Worm (Caenorhabditis elegans) whole organism, early embryonic: Measurements from ENCODE around the gene F41E6.5.

Source experiments
- B0310.2 ChIP-seq: sonication (generic microtip); optimal IDR thresholded peaks from 2 replicates; lab custom pipeline; 2016; ENCODE audit warnings: mild to moderate bottlenecking, missing genetic modification characterization, missing compliant biosample characterization
- F13C5.2 ChIP-seq: sonication (generic microtip); optimal IDR thresholded peaks from 2 replicates; lab custom pipeline; 2017; ENCODE audit warnings: mild to moderate bottlenecking, missing genetic modification characterization, inconsistent platforms, missing compliant biosample characterization
- aly-1 ChIP-seq: sonication (generic microtip); optimal IDR thresholded peaks from 2 replicates; lab custom pipeline; 2016; ENCODE audit warnings: missing genetic modification characterization, missing compliant biosample characterization
- ama-1 ChIP-seq: fragments of 150-350 bp; optimal IDR thresholded peaks from 2 replicates; lab custom pipeline; 2014
- ceh-13 ChIP-seq: fragments of 200-800 bp; sonication (Bioruptor generic); optimal IDR thresholded peaks from 2 replicates; lab custom pipeline; 2018; ENCODE audit warnings: mild to moderate bottlenecking, missing genetic modification characterization, missing compliant biosample characterization
- ceh-36 ChIP-seq: sonication (generic microtip); optimal IDR thresholded peaks from 2 replicates; lab custom pipeline; 2016; ENCODE audit warnings: missing genetic modification characterization, inconsistent platforms, missing compliant biosample characterization
- ets-7 ChIP-seq: sonication (generic microtip); optimal IDR thresholded peaks from 2 replicates; lab custom pipeline; 2016; ENCODE audit warnings: missing genotype, missing genetic modification characterization, missing compliant biosample characterization
- flt-1 ChIP-seq: fragments of 200-800 bp; sonication (Bioruptor generic); IDR thresholded peaks from 2 replicates; pipeline ENCODE4 v1.3.6; 2022; ENCODE audit warnings: missing genetic modification characterization, missing compliant biosample characterization
- hmbx-1 ChIP-seq: sonication (generic microtip); optimal IDR thresholded peaks from 2 replicates; lab custom pipeline; 2016; ENCODE audit warnings: mild to moderate bottlenecking, missing genetic modification characterization, missing compliant biosample characterization
- hmg-4 ChIP-seq: fragments of 200-800 bp; sonication (Bioruptor generic); optimal IDR thresholded peaks from 2 replicates; lab custom pipeline; 2018; ENCODE audit warnings: mild to moderate bottlenecking, missing genetic modification characterization, missing compliant biosample characterization
- hnd-1 ChIP-seq: sonication (generic microtip); optimal IDR thresholded peaks from 2 replicates; lab custom pipeline; 2016; ENCODE audit warnings: missing genetic modification characterization, missing compliant biosample characterization
- pes-1 ChIP-seq: fragments of 200-800 bp; sonication (Bioruptor generic); IDR thresholded peaks from 2 replicates; pipeline ENCODE4 v1.3.6; 2022; ENCODE audit warnings: missing genetic modification reagents, missing genetic modification characterization, missing compliant biosample characterization
- scrt-1 ChIP-seq: fragments of 200-800 bp; sonication (Bioruptor generic); IDR thresholded peaks from 2 replicates; pipeline ENCODE4 v1.3.6; 2022; ENCODE audit warnings: missing genetic modification characterization, missing compliant biosample characterization
- sea-1 ChIP-seq: fragments of 200-800 bp; sonication (Bioruptor generic); conservative IDR thresholded peaks from 2 replicates; pipeline ENCODE4 v1.3.6; 2022; ENCODE audit warnings: missing genetic modification characterization, missing compliant biosample characterization
- tbx-11 ChIP-seq: fragments of 200-800 bp; sonication (Bioruptor generic); IDR thresholded peaks from 2 replicates; pipeline ENCODE4 v1.3.6; 2022; ENCODE audit warnings: missing genetic modification characterization, missing compliant biosample characterization
- tbx-37 ChIP-seq: fragments of 200-800 bp; sonication (Bioruptor generic); conservative IDR thresholded peaks from 2 replicates; pipeline ENCODE4 v1.3.6; 2022; ENCODE audit warnings: missing genetic modification reagents, missing genetic modification characterization, missing compliant biosample characterization
- tra-4 ChIP-seq: sonication (generic microtip); optimal IDR thresholded peaks from 2 replicates; lab custom pipeline; 2017; ENCODE audit warnings: missing genetic modification characterization, missing compliant biosample characterization

Gene F41E6.5

DNA sequence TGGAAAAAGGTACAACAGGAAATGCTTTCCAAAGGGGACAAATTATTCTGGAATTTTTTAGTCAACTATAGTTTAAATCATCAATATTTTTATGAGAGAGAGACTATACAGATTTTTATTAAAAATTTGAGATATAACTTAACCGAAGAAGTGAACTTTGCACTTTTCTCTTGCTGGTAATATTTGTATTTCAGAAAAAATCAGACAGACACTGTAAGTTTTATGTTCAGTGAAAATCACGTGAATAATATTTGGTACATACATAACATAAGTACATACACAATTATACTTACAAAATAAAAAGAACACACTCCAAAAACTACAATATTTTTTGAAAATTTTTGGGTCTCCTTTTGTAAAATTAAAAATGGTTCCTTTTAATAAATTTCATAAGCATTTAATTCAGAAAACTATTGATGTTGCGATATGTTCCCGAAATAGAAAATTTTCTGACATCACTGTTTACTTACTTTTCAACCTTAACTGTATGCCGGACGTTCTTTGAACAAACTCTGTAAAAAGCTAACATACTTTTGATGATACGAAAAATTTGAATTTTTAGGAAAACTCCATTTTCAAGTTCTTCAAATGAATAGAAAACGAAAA is 34.5 kb downstream of the F41E6.5 start, which contains the start of the genes F28A12.10 and acd-4:
TSS of gene F28A12.10 (minus strand) at position 101 of the 606 bp plus-strand sequence.
TSS of gene acd-4 (plus strand) at position 556 of the 606 bp plus-strand sequence.
- TF ChIP-seq F13C5.2 (tag; lab: Kevin White, UChicago) (no peak), tbx-37 (GFP tag; lab: Robert Waterston, UW) (no peak), ama-1 (lab: Kevin White, UChicago) (no peak), flt-1 (no peak), hmg-4 (no peak), ceh-36 (tag; lab: Kevin White, UChicago) (no peak), hmbx-1 (tag; lab: Kevin White, UChicago) (no peak), tra-4 (tag; lab: Kevin White, UChicago) (no peak), hnd-1 (no peak), sea-1 (GFP tag; lab: Robert Waterston, UW) (no peak), ets-7 (tag; lab: Kevin White, UChicago) (no peak), aly-1 (tag; lab: Kevin White, UChicago) (no peak), B0310.2 (tag; lab: Kevin White, UChicago) (no peak), pes-1 (no peak)

DNA sequence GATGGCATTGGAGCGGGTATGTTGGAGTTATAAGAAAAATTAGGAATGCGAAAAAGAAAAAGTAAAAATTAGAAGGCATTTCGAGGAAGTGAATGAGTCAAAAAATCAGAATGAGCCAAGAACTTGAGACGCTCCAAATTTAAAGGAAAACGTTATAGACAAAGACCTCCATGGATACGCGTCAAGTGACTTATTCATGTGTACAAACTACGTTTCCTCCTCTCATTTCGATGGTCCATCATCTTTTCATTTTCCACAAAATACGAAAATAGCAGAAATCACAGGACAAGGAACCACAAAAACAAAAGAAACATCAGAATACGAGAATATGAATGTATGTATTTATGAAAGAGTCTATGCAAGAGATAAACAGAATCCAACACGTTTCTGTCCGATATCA is 38.0 kb downstream of the F41E6.5 start, which contains the start of gene F28A12.3:
TSS of gene F28A12.3 (minus strand) at position 101 of the 400 bp plus-strand sequence.
- no peak for TF ChIP-seq hmg-4
- TF ChIP-seq scrt-1 (GFP tag; lab: Robert Waterston, UW) = no peak
- TF ChIP-seq F13C5.2 (tag; lab: Kevin White, UChicago) = no peak
- no peak for TF ChIP-seq tbx-37 (GFP tag; lab: Robert Waterston, UW)
- no peak for TF ChIP-seq sea-1 (GFP tag; lab: Robert Waterston, UW)
- no peak for TF ChIP-seq hnd-1
- no peak for TF ChIP-seq flt-1
- TF ChIP-seq pes-1 = no peak
- no peak for TF ChIP-seq ceh-13 (GFP tag; lab: Kevin White, UChicago)
- TF ChIP-seq B0310.2 (tag; lab: Kevin White, UChicago) = no peak
- TF ChIP-seq ama-1 (lab: Kevin White, UChicago) = no peak
- TF ChIP-seq ets-7 (tag; lab: Kevin White, UChicago) = no peak
- TF ChIP-seq hmbx-1 (tag; lab: Kevin White, UChicago) = no peak
- TF ChIP-seq aly-1 (tag; lab: Kevin White, UChicago) = no peak
- TF ChIP-seq ceh-36 (tag; lab: Kevin White, UChicago) = no peak

DNA sequence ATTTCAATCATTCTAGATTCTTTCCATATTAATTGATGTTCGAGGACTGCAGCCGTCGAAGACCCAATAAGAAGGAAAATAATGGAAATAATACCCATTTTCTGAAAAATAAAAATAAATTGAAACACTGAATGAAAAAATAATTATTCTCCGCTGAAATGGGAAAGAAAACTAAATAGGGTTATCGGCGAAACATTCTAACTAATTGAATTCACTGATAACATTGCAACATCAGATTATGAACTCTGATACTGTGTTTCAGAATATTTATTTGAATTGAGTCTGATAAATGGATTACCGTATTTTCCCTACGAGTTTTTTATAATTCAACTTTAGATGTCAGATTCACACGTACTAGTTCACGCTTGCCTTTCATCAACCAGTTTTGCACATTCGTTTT is 39.8 kb downstream of the F41E6.5 start, which contains the start of gene asp-13:
TSS of gene asp-13 (minus strand) at position 101 of the 400 bp plus-strand sequence.
- TF ChIP-seq B0310.2 (tag; lab: Kevin White, UChicago) (no peak), hnd-1 (no peak), tra-4 (tag; lab: Kevin White, UChicago) (no peak), aly-1 (tag; lab: Kevin White, UChicago) (no peak), hmbx-1 (tag; lab: Kevin White, UChicago) (no peak), hmg-4 (no peak), pes-1 (no peak), scrt-1 (GFP tag; lab: Robert Waterston, UW) (no peak)

DNA sequence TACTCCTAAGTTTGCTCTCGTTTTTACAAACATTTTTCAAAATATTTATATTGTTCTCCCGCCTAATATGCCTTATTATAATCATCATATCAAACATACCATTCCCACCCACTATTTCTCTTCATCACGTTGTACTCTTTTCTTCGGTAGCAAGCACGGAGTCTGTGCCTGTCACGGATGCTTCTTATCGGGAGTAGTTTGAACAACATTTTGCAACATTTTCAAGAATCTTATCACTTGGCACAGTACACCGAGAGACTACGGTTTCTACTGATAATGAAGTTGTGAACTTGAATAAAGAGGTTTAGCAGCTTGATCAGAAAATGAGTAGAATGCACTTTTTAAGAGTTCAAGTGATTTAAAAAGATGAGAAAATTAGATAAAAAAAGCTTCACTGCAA is 45.0 kb downstream of the F41E6.5 start:
- TF ChIP-seq ama-1 (lab: Kevin White, UChicago) = no peak
- no peak for TF ChIP-seq ceh-13 (GFP tag; lab: Kevin White, UChicago)
- no peak for TF ChIP-seq hmg-4
- no peak for TF ChIP-seq tbx-37 (GFP tag; lab: Robert Waterston, UW)
- TF ChIP-seq scrt-1 (GFP tag; lab: Robert Waterston, UW) = no peak
- TF ChIP-seq ceh-36 (tag; lab: Kevin White, UChicago) = no peak
- no peak for TF ChIP-seq pes-1
- TF ChIP-seq flt-1 = no peak
- TF ChIP-seq sea-1 (GFP tag; lab: Robert Waterston, UW) = no peak

DNA sequence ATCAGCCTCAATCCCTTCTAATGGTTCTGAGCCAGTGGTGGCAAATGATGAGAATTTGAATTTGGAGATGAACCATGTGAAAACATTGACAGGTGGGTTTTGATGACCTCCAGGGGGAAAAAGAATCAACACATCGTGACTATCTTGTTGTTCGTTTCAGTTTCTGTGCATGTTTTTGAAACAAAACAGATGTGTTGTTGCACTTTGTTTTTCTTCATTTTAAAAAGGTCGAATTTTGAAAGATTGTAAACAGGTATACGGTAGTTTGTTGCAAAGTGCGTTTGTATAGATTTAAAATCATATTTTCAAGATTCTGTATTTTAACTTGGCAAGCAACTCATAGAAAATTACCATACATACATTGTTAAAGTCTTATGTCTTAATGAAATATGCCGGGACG is 47.1 kb downstream of the F41E6.5 start:
- TF ChIP-seq B0310.2 (tag; lab: Kevin White, UChicago) (no peak), tbx-37 (GFP tag; lab: Robert Waterston, UW) (no peak), sea-1 (GFP tag; lab: Robert Waterston, UW) (no peak), hmg-4 (no peak), ama-1 (lab: Kevin White, UChicago) (no peak), tbx-11 (GFP tag; lab: Robert Waterston, UW) (no peak), ceh-36 (tag; lab: Kevin White, UChicago) (no peak), tra-4 (tag; lab: Kevin White, UChicago) (no peak), flt-1 (no peak), scrt-1 (GFP tag; lab: Robert Waterston, UW) (no peak), hmbx-1 (tag; lab: Kevin White, UChicago) (no peak), F13C5.2 (tag; lab: Kevin White, UChicago) (no peak), ets-7 (tag; lab: Kevin White, UChicago) (no peak), aly-1 (tag; lab: Kevin White, UChicago) (no peak), pes-1 (no peak), ceh-13 (GFP tag; lab: Kevin White, UChicago) (no peak), hnd-1 (no peak)

DNA sequence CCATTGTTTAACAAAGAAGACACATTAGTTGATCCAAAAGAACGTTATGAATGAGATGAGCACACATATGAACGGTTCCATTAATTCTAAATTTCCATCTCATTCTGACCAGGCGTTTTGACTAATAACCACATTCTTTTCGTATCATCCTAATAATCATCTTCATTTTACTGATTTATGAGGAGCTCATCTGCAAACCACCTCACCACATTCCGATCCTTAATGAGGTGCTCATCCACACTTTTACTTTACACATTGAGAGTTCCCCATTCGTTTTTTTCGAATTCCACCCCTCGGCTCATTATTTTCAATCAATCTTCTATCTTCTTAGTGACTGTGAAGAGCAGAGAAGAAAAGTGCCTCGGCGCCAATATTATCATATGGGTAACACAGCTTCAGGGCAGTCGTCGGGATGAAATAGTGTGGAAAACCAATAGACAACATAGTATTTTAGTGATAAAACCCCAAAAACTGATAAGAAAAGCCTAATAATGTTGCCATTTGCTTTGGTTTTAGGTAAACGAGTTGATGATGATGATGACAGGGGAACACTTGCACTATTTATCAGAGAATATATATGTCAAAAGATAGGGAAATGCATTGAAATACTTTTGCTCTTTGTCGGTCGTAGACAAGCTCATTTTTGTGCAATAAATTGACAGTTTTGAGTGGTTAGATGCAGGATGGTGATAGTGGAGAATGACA is 47.9 kb downstream of the F41E6.5 start:
- TF ChIP-seq aly-1 (tag; lab: Kevin White, UChicago) (no peak), sea-1 (GFP tag; lab: Robert Waterston, UW) (no peak), ets-7 (tag; lab: Kevin White, UChicago) (no peak), tra-4 (tag; lab: Kevin White, UChicago) (no peak), hmbx-1 (tag; lab: Kevin White, UChicago) (no peak), tbx-11 (GFP tag; lab: Robert Waterston, UW) (no peak), tbx-37 (GFP tag; lab: Robert Waterston, UW) (no peak), ceh-36 (tag; lab: Kevin White, UChicago) (no peak), B0310.2 (tag; lab: Kevin White, UChicago) (no peak), ceh-13 (GFP tag; lab: Kevin White, UChicago) (no peak), hmg-4 (no peak), flt-1 (no peak), pes-1 (no peak), ama-1 (lab: Kevin White, UChicago) (no peak), hnd-1 (no peak), F13C5.2 (tag; lab: Kevin White, UChicago) (no peak)
